Worm (Caenorhabditis elegans) whole organism, L4/young adult: Measurements from ENCODE around the gene bbs-8.
A peak's percentile ranks its signal among the peaks of the same experiment; 100 is the strongest.

Experiments used
- W03F9.2 ChIP-seq: fragments of 150-350 bp; optimal IDR thresholded peaks from 2 replicates; lab custom pipeline; 2014; ENCODE audit warnings: missing biosample characterization, missing genetic modification characterization
- dao-5 ChIP-seq: sonication (generic microtip); optimal IDR thresholded peaks from 2 replicates; lab custom pipeline; 2016; ENCODE audit warnings: missing genotype, missing genetic modification characterization, moderate library complexity, missing compliant biosample characterization
- him-1 ChIP-seq: sonication (generic microtip); optimal IDR thresholded peaks from 2 replicates; lab custom pipeline; 2016; ENCODE audit warnings: missing genotype, missing genetic modification reagents, missing genetic modification characterization, missing compliant biosample characterization

The bbs-8 gene

ce11 chrV:6784853-6785492 is 20.1 kb upstream of the bbs-8 start, which contains the start of the genes spn-4 and spe-39:
spn-4 (minus strand) TSS chrV:6784903.
spe-39 (plus strand) TSS chrV:6785451.
- peak; percentile 75 for TF ChIP-seq W03F9.2 (tag; lab: Kevin White, UChicago)
- TF ChIP-seq him-1 (tag; lab: Kevin White, UChicago): peak; percentile 48
- no peak for TF ChIP-seq dao-5 (tag; lab: Kevin White, UChicago)

- TF ChIP-seq him-1 (tag; lab: Kevin White, UChicago) (no peak), W03F9.2 (tag; lab: Kevin White, UChicago) (no peak), dao-5 (tag; lab: Kevin White, UChicago) (no peak)
These were observed 18.3 kb upstream of the bbs-8 start for ce11 chrV:6783044-6783625.

- TF ChIP-seq W03F9.2 (tag; lab: Kevin White, UChicago) (no peak), dao-5 (tag; lab: Kevin White, UChicago) (no peak), him-1 (tag; lab: Kevin White, UChicago) (no peak)
These were observed 17.4 kb upstream of the bbs-8 start for ce11 chrV:6782260-6782659.

ce11 chrV:6780676-6781075 is 15.8 kb upstream of the bbs-8 start:
- TF ChIP-seq him-1 (tag; lab: Kevin White, UChicago): no peak
- TF ChIP-seq W03F9.2 (tag; lab: Kevin White, UChicago): no peak
- no peak for TF ChIP-seq dao-5 (tag; lab: Kevin White, UChicago)

ce11 chrV:6780166-6780565 is 15.3 kb upstream of the bbs-8 start, which contains the start of gene ZC404.15:
ZC404.15 (plus strand) TSS chrV:6780466.
- TF ChIP-seq W03F9.2 (tag; lab: Kevin White, UChicago) (no peak), him-1 (tag; lab: Kevin White, UChicago) (no peak), dao-5 (tag; lab: Kevin White, UChicago) (no peak)

- TF ChIP-seq W03F9.2 (tag; lab: Kevin White, UChicago): no peak
- TF ChIP-seq him-1 (tag; lab: Kevin White, UChicago): no peak
- no peak for TF ChIP-seq dao-5 (tag; lab: Kevin White, UChicago)
These were observed 13.6 kb upstream of the bbs-8 start for ce11 chrV:6778457-6778856.

ce11 chrV:6775708-6776107 is 10.8 kb upstream of the bbs-8 start, which contains the start of gene srh-28:
srh-28 (minus strand) TSS chrV:6775808.
- no peak for TF ChIP-seq W03F9.2 (tag; lab: Kevin White, UChicago)
- TF ChIP-seq him-1 (tag; lab: Kevin White, UChicago): no peak
- no peak for TF ChIP-seq dao-5 (tag; lab: Kevin White, UChicago)

ce11 chrV:6773735-6774134 is 8.9 kb upstream of the bbs-8 start, which contains the start of gene ZC404.16:
ZC404.16 (minus strand) TSS chrV:6773835.
- TF ChIP-seq him-1 (tag; lab: Kevin White, UChicago) (no peak), W03F9.2 (tag; lab: Kevin White, UChicago) (no peak), dao-5 (tag; lab: Kevin White, UChicago) (no peak)

ce11 chrV:6771645-6772044 is 6.8 kb upstream of the bbs-8 start, which contains the start of gene srh-30:
srh-30 (minus strand) TSS chrV:6771745.
- no peak for TF ChIP-seq W03F9.2 (tag; lab: Kevin White, UChicago)
- TF ChIP-seq him-1 (tag; lab: Kevin White, UChicago): no peak
- TF ChIP-seq dao-5 (tag; lab: Kevin White, UChicago): no peak

ce11 chrV:6769440-6769839 is 4.6 kb upstream of the bbs-8 start:
- TF ChIP-seq him-1 (tag; lab: Kevin White, UChicago): no peak
- no peak for TF ChIP-seq dao-5 (tag; lab: Kevin White, UChicago)
- TF ChIP-seq W03F9.2 (tag; lab: Kevin White, UChicago): no peak

- TF ChIP-seq W03F9.2 (tag; lab: Kevin White, UChicago): no peak
- TF ChIP-seq him-1 (tag; lab: Kevin White, UChicago): no peak
- TF ChIP-seq dao-5 (tag; lab: Kevin White, UChicago): no peak
These were observed 3.6 kb upstream of the bbs-8 start, which contains the start of the genes T25F10.1 and clik-1 for ce11 chrV:6768452-6768929. T25F10.1 (plus strand) TSS chrV:6768502. clik-1 (minus strand) TSS chrV:6768732.

ce11 chrV:6767576-6767975 is 2.7 kb upstream of the bbs-8 start:
- TF ChIP-seq dao-5 (tag; lab: Kevin White, UChicago) (no peak), him-1 (tag; lab: Kevin White, UChicago) (no peak), W03F9.2 (tag; lab: Kevin White, UChicago) (no peak)

- TF ChIP-seq him-1 (tag; lab: Kevin White, UChicago) (no peak), dao-5 (tag; lab: Kevin White, UChicago) (no peak), W03F9.2 (tag; lab: Kevin White, UChicago) (no peak)
These were observed 2.5 kb downstream of the bbs-8 start, which contains the start of gene T25F10.4 for ce11 chrV:6762361-6762760. T25F10.4 (minus strand) TSS chrV:6762461.
